Fruit fly (Drosophila melanogaster) whole organism, pupa: ENCODE results near the gene ro.
A peak's percentile ranks its signal among the peaks of the same experiment; 100 is the strongest.

Experiments used
- CG10348 ChIP-seq: fragments of 200-800 bp; sonication (Bioruptor generic); IDR thresholded peaks from 2 replicates; pipeline ENCODE4 v1.3.6; 2022; ENCODE audit warnings: missing biosample characterization, missing genetic modification characterization
- CG12605 ChIP-seq: fragments of 200-800 bp; sonication (Bioruptor generic); IDR thresholded peaks from 2 replicates; pipeline ENCODE4 v1.3.6; 2022; ENCODE audit warnings: missing biosample characterization, missing genetic modification characterization
- CG13204 ChIP-seq: fragments of 200-800 bp; sonication (Bioruptor generic); optimal IDR thresholded peaks from 2 replicates; lab custom pipeline; 2018; ENCODE audit warnings: missing biosample characterization, mild to moderate bottlenecking, missing genetic modification characterization, moderate library complexity
- CG14655 ChIP-seq: fragments of 200-800 bp; sonication (Bioruptor generic); optimal IDR thresholded peaks from 3 replicates; lab custom pipeline; 2017; ENCODE audit warnings: mild to moderate bottlenecking, missing biosample characterization, missing genetic modification reagents, missing genetic modification characterization
- CG15710 ChIP-seq: fragments of 200-800 bp; sonication (Bioruptor generic); optimal IDR thresholded peaks from 2 replicates; lab custom pipeline; 2018; ENCODE audit warnings: missing biosample characterization, mild to moderate bottlenecking, missing genetic modification characterization, moderate library complexity
- CG17806 ChIP-seq: fragments of 200-800 bp; sonication (Bioruptor generic); optimal IDR thresholded peaks from 2 replicates; lab custom pipeline; 2018; ENCODE audit warnings: missing biosample characterization, mild to moderate bottlenecking, missing genetic modification characterization, moderate library complexity
- CG32121 ChIP-seq: fragments of 200-800 bp; sonication (Bioruptor generic); IDR thresholded peaks from 2 replicates; pipeline ENCODE4 v1.3.6; 2022; ENCODE audit warnings: missing biosample characterization, missing genetic modification characterization
- CG34367 ChIP-seq: fragments of 200-800 bp; sonication (Bioruptor generic); optimal IDR thresholded peaks from 2 replicates; lab custom pipeline; 2018; ENCODE audit warnings: missing biosample characterization, mild to moderate bottlenecking, missing genetic modification characterization
- CG4496 ChIP-seq: fragments of 200-800 bp; sonication (Bioruptor generic); IDR thresholded peaks from 3 replicates; pipeline ENCODE4 v1.3.6; 2022; ENCODE audit warnings: missing biosample characterization, missing genetic modification characterization
- CG8159 ChIP-seq: fragments of 200-800 bp; sonication (Bioruptor generic); optimal IDR thresholded peaks from 3 replicates; lab custom pipeline; 2018; ENCODE audit warnings: missing biosample characterization, mild to moderate bottlenecking, missing genetic modification characterization, moderate library complexity
- CG8301 ChIP-seq: fragments of 200-800 bp; sonication (Bioruptor generic); optimal IDR thresholded peaks from 2 replicates; lab custom pipeline; 2018; ENCODE audit warnings: missing biosample characterization, mild to moderate bottlenecking, missing genetic modification characterization
- CG9948 ChIP-seq: fragments of 200-800 bp; sonication (Bioruptor generic); optimal IDR thresholded peaks from 2 replicates; lab custom pipeline; 2018; ENCODE audit warnings: missing biosample characterization, mild to moderate bottlenecking, missing genetic modification characterization, moderate library complexity
- D1 ChIP-seq: fragments of 200-800 bp; sonication (Bioruptor generic); optimal IDR thresholded peaks from 2 replicates; lab custom pipeline; 2018; ENCODE audit warnings: missing biosample characterization, mild to moderate bottlenecking, missing genetic modification characterization, moderate library complexity
- EcR ChIP-seq: fragments of 200-800 bp; sonication (Bioruptor generic); optimal IDR thresholded peaks from 3 replicates; lab custom pipeline; 2019; ENCODE audit warnings: missing biosample characterization, missing genetic modification characterization, mild to moderate bottlenecking, moderate library complexity, missing genetic modification reagents
- Ets98B ChIP-seq: fragments of 200-800 bp; sonication (Bioruptor generic); IDR thresholded peaks from 2 replicates; pipeline ENCODE4 v1.3.6; 2022; ENCODE audit warnings: missing biosample characterization, missing genetic modification characterization
- Pif1A ChIP-seq: fragments of 200-800 bp; sonication (Bioruptor generic); optimal IDR thresholded peaks from 3 replicates; lab custom pipeline; 2016; ENCODE audit warnings: missing biosample characterization, missing genetic modification characterization
- Pif1B ChIP-seq: fragments of 200-800 bp; sonication (Bioruptor generic); optimal IDR thresholded peaks from 3 replicates; lab custom pipeline; 2016; ENCODE audit warnings: missing biosample characterization, missing genetic modification characterization
- Snoo ChIP-seq: fragments of 200-800 bp; sonication (Bioruptor generic); optimal IDR thresholded peaks from 3 replicates; lab custom pipeline; 2017; ENCODE audit warnings: missing biosample characterization, mild to moderate bottlenecking, missing genetic modification characterization, inconsistent platforms
- fd96Ca ChIP-seq: fragments of 200-800 bp; sonication (Bioruptor generic); IDR thresholded peaks from 3 replicates; pipeline ENCODE4 v1.3.6; 2022; ENCODE audit warnings: missing biosample characterization, missing genetic modification characterization
- gl ChIP-seq: fragments of 200-800 bp; sonication (Bioruptor generic); optimal IDR thresholded peaks from 2 replicates; lab custom pipeline; 2018; ENCODE audit warnings: missing biosample characterization, mild to moderate bottlenecking, missing genetic modification characterization
- rn ChIP-seq: fragments of 200-800 bp; sonication (Bioruptor generic); IDR thresholded peaks from 2 replicates; pipeline ENCODE4 v1.3.6; 2022; ENCODE audit warnings: missing biosample characterization, missing genetic modification characterization

The ro gene

dm6 chr3R:26882230-26883014 is 1.5 kb upstream of the ro start:
- TF ChIP-seq CG13204 (GFP tag; lab: Kevin White, UChicago) (peak; percentile 17), CG10348 (GFP tag; lab: Robert Waterston, UW) (no peak), CG17806 (tag; lab: Kevin White, UChicago) (no peak), Pif1A (GFP tag; lab: Kevin White, UChicago) (no peak), CG12605 (no peak), CG32121 (GFP tag; lab: Robert Waterston, UW) (no peak), CG4496 (GFP tag; lab: Robert Waterston, UW) (no peak), gl (tag; lab: Kevin White, UChicago) (no peak), Ets98B (GFP tag; lab: Robert Waterston, UW) (no peak), CG8159 (tag; lab: Kevin White, UChicago) (peak; percentile 10), rn (no peak), Snoo (tag; lab: Kevin White, UChicago) (no peak)

dm6 chr3R:26876851-26877250 is 4.1 kb downstream of the ro start:
- no peak for TF ChIP-seq rn
- TF ChIP-seq Ets98B (GFP tag; lab: Robert Waterston, UW) = no peak
- TF ChIP-seq CG32121 (GFP tag; lab: Robert Waterston, UW) = no peak
- TF ChIP-seq CG14655 (GFP tag; lab: Kevin White, UChicago) = no peak
- no peak for TF ChIP-seq CG9948 (tag; lab: Kevin White, UChicago)
- TF ChIP-seq gl (tag; lab: Kevin White, UChicago) = no peak
- TF ChIP-seq, all 21 proteins: peak for 0

DNA sequence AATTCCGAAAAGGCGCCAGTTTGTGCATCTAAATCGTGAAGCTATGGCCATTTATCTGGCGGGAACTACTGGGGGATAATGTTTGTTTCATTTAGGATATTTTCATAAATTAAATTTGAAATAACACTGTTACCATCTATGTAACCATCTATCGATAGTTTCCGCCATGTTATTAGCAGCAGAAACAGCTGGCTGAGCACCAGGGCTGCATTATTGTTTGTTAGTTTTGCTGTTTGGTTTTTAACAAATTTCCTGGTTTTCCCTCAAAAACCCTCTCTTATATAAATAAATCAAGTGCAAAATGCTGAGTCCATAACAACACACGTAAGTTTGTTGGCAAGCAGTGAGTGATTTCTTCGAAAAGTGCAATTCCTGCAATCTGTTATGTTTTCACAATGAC is 4.5 kb downstream of the ro start, which contains the start of gene CG5500:
CG5500 (plus strand) TSS at position 199 of the 400 bp plus-strand sequence.
- TF ChIP-seq CG8159 (tag; lab: Kevin White, UChicago) = no peak
- no peak for TF ChIP-seq fd96Ca (GFP tag; lab: Robert Waterston, UW)
- TF ChIP-seq CG13204 (GFP tag; lab: Kevin White, UChicago) = no peak
- TF ChIP-seq Snoo (tag; lab: Kevin White, UChicago) = no peak
- no peak for TF ChIP-seq CG14655 (GFP tag; lab: Kevin White, UChicago)
- no peak for TF ChIP-seq Ets98B (GFP tag; lab: Robert Waterston, UW)
- no peak for TF ChIP-seq CG4496 (GFP tag; lab: Robert Waterston, UW)
- no peak for TF ChIP-seq CG32121 (GFP tag; lab: Robert Waterston, UW)
- no peak for TF ChIP-seq rn
- TF ChIP-seq CG34367 (tag; lab: Kevin White, UChicago) = no peak
- no peak for TF ChIP-seq CG17806 (tag; lab: Kevin White, UChicago)
- TF ChIP-seq EcR (GFP tag; lab: Kevin White, UChicago) = no peak
- TF ChIP-seq CG8301 = no peak
- TF ChIP-seq D1 (tag; lab: Kevin White, UChicago) = no peak
- no peak for TF ChIP-seq CG12605
- TF ChIP-seq Pif1B (GFP tag; lab: Kevin White, UChicago) = no peak
- no peak for TF ChIP-seq CG9948 (tag; lab: Kevin White, UChicago)
- no peak for TF ChIP-seq gl (tag; lab: Kevin White, UChicago)
- TF ChIP-seq Pif1A (GFP tag; lab: Kevin White, UChicago) = no peak

- TF ChIP-seq rn (no peak), Ets98B (GFP tag; lab: Robert Waterston, UW) (peak; percentile 63), CG34367 (tag; lab: Kevin White, UChicago) (peak; percentile 33), Snoo (tag; lab: Kevin White, UChicago) (peak; percentile 59), EcR (GFP tag; lab: Kevin White, UChicago) (no peak), CG17806 (tag; lab: Kevin White, UChicago) (peak; percentile 34), fd96Ca (GFP tag; lab: Robert Waterston, UW) (peak; percentile 72; the same call in 2 of the 3 replicates), Pif1B (GFP tag; lab: Kevin White, UChicago) (no peak), Pif1A (GFP tag; lab: Kevin White, UChicago) (no peak), CG4496 (GFP tag; lab: Robert Waterston, UW) (peak; percentile 84; the same call in 2 of the 3 replicates), CG32121 (GFP tag; lab: Robert Waterston, UW) (peak; percentile 38; the same call in 1 of the 2 replicates), CG10348 (GFP tag; lab: Robert Waterston, UW) (no peak), gl (tag; lab: Kevin White, UChicago) (no peak), CG8301 (peak; percentile 52), CG8159 (tag; lab: Kevin White, UChicago) (peak; percentile 53), CG15710 (tag; lab: Kevin White, UChicago) (peak; percentile 60), D1 (tag; lab: Kevin White, UChicago) (no peak), CG12605 (peak; percentile 37; the same call in 1 of the 2 replicates), CG9948 (tag; lab: Kevin White, UChicago) (peak; percentile 30), CG13204 (GFP tag; lab: Kevin White, UChicago) (no peak)
These were observed 5.4 kb downstream of the ro start, which contains the start of gene Rb97D for dm6 chr3R:26875544-26876027. TSS of gene Rb97D (minus strand) at chr3R:26875742.

DNA sequence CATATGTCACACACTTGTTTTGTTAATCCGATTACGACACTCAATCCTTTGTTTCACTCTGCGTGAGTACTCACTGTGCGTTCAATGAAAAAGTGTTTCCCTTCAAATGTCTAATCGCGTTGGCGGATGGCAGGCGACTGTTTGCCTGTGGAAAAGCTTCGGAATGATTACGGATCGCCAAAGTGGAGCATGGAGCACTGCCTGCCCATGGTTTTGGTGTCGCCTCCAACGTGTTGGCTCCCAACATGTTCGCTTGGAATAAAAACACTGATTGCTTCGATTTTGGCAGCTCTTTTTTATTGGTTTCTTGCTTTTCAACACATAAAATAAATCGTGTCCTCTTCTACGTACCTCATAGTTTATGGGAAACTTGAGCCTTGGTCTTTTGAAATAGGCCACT is 9.1 kb downstream of the ro start, which contains the start of gene SPARC:
SPARC (minus strand) TSS at position 144 of the 400 bp plus-strand sequence.
- TF ChIP-seq CG8301 = no peak
- TF ChIP-seq CG10348 (GFP tag; lab: Robert Waterston, UW) = no peak
- no peak for TF ChIP-seq Pif1A (GFP tag; lab: Kevin White, UChicago)
- no peak for TF ChIP-seq CG9948 (tag; lab: Kevin White, UChicago)
- no peak for TF ChIP-seq CG17806 (tag; lab: Kevin White, UChicago)
- TF ChIP-seq CG32121 (GFP tag; lab: Robert Waterston, UW) = no peak
- no peak for TF ChIP-seq CG8159 (tag; lab: Kevin White, UChicago)
- no peak for TF ChIP-seq Snoo (tag; lab: Kevin White, UChicago)
- no peak for TF ChIP-seq Pif1B (GFP tag; lab: Kevin White, UChicago)
- no peak for TF ChIP-seq EcR (GFP tag; lab: Kevin White, UChicago)
- TF ChIP-seq D1 (tag; lab: Kevin White, UChicago) = no peak
- no peak for TF ChIP-seq CG4496 (GFP tag; lab: Robert Waterston, UW)
- no peak for TF ChIP-seq gl (tag; lab: Kevin White, UChicago)
